Fruit fly (Drosophila melanogaster) whole organism, wandering third instar larva: ENCODE results near the gene mof.

Experiments
- Abd-B ChIP-seq: fragments of >200 bp; optimal IDR thresholded peaks from 2 replicates; lab custom pipeline; 2017; ENCODE audit warnings: missing biosample characterization, missing genetic modification characterization
- CG32264 ChIP-seq: fragments of 200-800 bp; sonication (Bioruptor generic); optimal IDR thresholded peaks from 2 replicates; lab custom pipeline; 2016; ENCODE audit warnings: missing biosample characterization, missing genetic modification characterization
- CG9705 ChIP-seq: fragments of 200-800 bp; sonication (Bioruptor generic); optimal IDR thresholded peaks from 2 replicates; lab custom pipeline; 2018; ENCODE audit warnings: missing biosample characterization, mild to moderate bottlenecking, missing genetic modification characterization
- CrebA ChIP-seq: fragments of 200-800 bp; sonication (Bioruptor generic); optimal IDR thresholded peaks from 2 replicates; lab custom pipeline; 2016; ENCODE audit warnings: missing biosample characterization, mild to moderate bottlenecking, missing genetic modification characterization, borderline replicate concordance
- Dfd ChIP-seq: fragments of >200 bp; optimal IDR thresholded peaks from 2 replicates; lab custom pipeline; 2017; ENCODE audit warnings: missing biosample characterization, missing genetic modification characterization
- Dif ChIP-seq: fragments of 200-275, 200-300 bp; sonication (Bioruptor generic); optimal IDR thresholded peaks from 2 replicates; lab custom pipeline; 2018; ENCODE audit warnings: missing biosample characterization, missing genetic modification characterization; ENCODE audit not compliant: partially characterized antibody
- GATAd ChIP-seq: sonication (Bioruptor generic); optimal IDR thresholded peaks from 2 replicates; lab custom pipeline; 2016; ENCODE audit warnings: missing biosample characterization, missing genetic modification characterization
- HLH106 ChIP-seq: fragments of 200-800 bp; optimal IDR thresholded peaks from 3 replicates; lab custom pipeline; 2019; ENCODE audit warnings: missing biosample characterization, mild to moderate bottlenecking, missing genetic modification characterization, moderate library complexity
- Hnf4 ChIP-seq: fragments of 200-800 bp; sonication (Bioruptor generic); optimal IDR thresholded peaks from 2 replicates; lab custom pipeline; 2016; ENCODE audit warnings: missing biosample characterization, mild to moderate bottlenecking, missing genetic modification characterization
- Hr78 ChIP-seq: fragments of >200 bp; optimal IDR thresholded peaks from 2 replicates; lab custom pipeline; 2017; ENCODE audit warnings: missing biosample characterization, missing genetic modification characterization
- Hr83 ChIP-seq: fragments of 200-300 bp; sonication (Bioruptor generic); optimal IDR thresholded peaks from 2 replicates; lab custom pipeline; 2016; ENCODE audit warnings: missing biosample characterization, mild to moderate bottlenecking, missing genetic modification characterization, moderate library complexity; ENCODE audit not compliant: poor library complexity, severe bottlenecking
- Jra ChIP-seq: sonication (Bioruptor generic); optimal IDR thresholded peaks from 2 replicates; lab custom pipeline; 2016; ENCODE audit warnings: missing biosample characterization, missing genetic modification characterization
- Mio ChIP-seq: sonication (Bioruptor generic); optimal IDR thresholded peaks from 2 replicates; lab custom pipeline; 2016; ENCODE audit warnings: missing biosample characterization, missing genetic modification characterization
- Myc ChIP-seq: fragments of >200 bp; optimal IDR thresholded peaks from 2 replicates; lab custom pipeline; 2017
- N ChIP-seq: fragments of >200 bp; optimal IDR thresholded peaks from 2 replicates; lab custom pipeline; 2018; ENCODE audit warnings: missing biosample characterization, missing external identifiers, missing genetic modification characterization
- OdsH ChIP-seq: fragments of 200-800 bp; sonication (Bioruptor generic); optimal IDR thresholded peaks from 2 replicates; lab custom pipeline; 2016; ENCODE audit warnings: missing biosample characterization, mild to moderate bottlenecking, missing genetic modification characterization
- Rel ChIP-seq, 2 experiments: fragments of 200-800 bp; sonication (Bioruptor generic) in 1 of 2; optimal IDR thresholded peaks; 2 replicates in 1 of 2; 3 replicates in 1 of 2; lab custom pipeline; 2016 to 2019; ENCODE audit warnings: mild to moderate bottlenecking in 2 of 2, missing biosample characterization in 2 of 2, missing genetic modification characterization in 2 of 2, moderate library complexity in 1 of 2
- Sp1 ChIP-seq: fragments of 200-800 bp; sonication (Bioruptor generic); optimal IDR thresholded peaks from 3 replicates; lab custom pipeline; 2019; ENCODE audit warnings: missing biosample characterization, mild to moderate bottlenecking, missing genetic modification characterization, moderate library complexity
- Vsx2 ChIP-seq: fragments of 200-300, 225-300 bp; sonication (Bioruptor generic); optimal IDR thresholded peaks from 2 replicates; lab custom pipeline; 2018; ENCODE audit warnings: missing biosample characterization, missing genetic modification characterization; ENCODE audit not compliant: partially characterized antibody
- br ChIP-seq: fragments of 200-800 bp; sonication (Bioruptor generic); optimal IDR thresholded peaks from 2 replicates; lab custom pipeline; 2016; ENCODE audit warnings: missing biosample characterization, missing genetic modification characterization
- brk ChIP-seq: fragments of 200-800 bp; sonication (Bioruptor generic); optimal IDR thresholded peaks from 2 replicates; lab custom pipeline; 2016; ENCODE audit warnings: missing biosample characterization, mild to moderate bottlenecking, missing genetic modification characterization
- dl ChIP-seq, 2 experiments: fragments of 175-275, 200-275 bp in 1 of 2; fragments of 200-275 bp in 1 of 2; sonication (Bioruptor generic); optimal IDR thresholded peaks; lab custom pipeline; 2018; ENCODE audit warnings: mild to moderate bottlenecking in 2 of 2, missing biosample characterization in 2 of 2, missing genetic modification characterization in 2 of 2, moderate library complexity in 2 of 2; ENCODE audit not compliant: partially characterized antibody in 2 of 2, insufficient read depth in 1 of 2
- dmrt93B ChIP-seq: fragments of 200-800 bp; sonication (Bioruptor generic); optimal IDR thresholded peaks from 2 replicates; lab custom pipeline; 2018; ENCODE audit warnings: missing biosample characterization, mild to moderate bottlenecking, missing genetic modification characterization
- dsf ChIP-seq: sonication (Bioruptor generic); optimal IDR thresholded peaks from 2 replicates; lab custom pipeline; 2016; ENCODE audit warnings: missing biosample characterization, missing genetic modification characterization, borderline replicate concordance
- ey ChIP-seq: fragments of 200-800 bp; sonication (Bioruptor generic); optimal IDR thresholded peaks from 2 replicates; lab custom pipeline; 2016; ENCODE audit warnings: missing biosample characterization, missing genetic modification characterization
- foxo ChIP-seq, 2 experiments: fragments of 200-800 bp; sonication (Bioruptor generic); optimal IDR thresholded peaks; 2 replicates in 1 of 2; 3 replicates in 1 of 2; lab custom pipeline; 2016 to 2017; ENCODE audit warnings: missing biosample characterization in 2 of 2, missing genetic modification characterization in 2 of 2
- fru ChIP-seq: fragments of 200-800 bp; sonication (Bioruptor generic); optimal IDR thresholded peaks from 3 replicates; lab custom pipeline; 2016; ENCODE audit warnings: missing biosample characterization, mild to moderate bottlenecking, missing genetic modification characterization
- h ChIP-seq: fragments of 200-800 bp; sonication (Bioruptor generic); optimal IDR thresholded peaks from 3 replicates; lab custom pipeline; 2016; ENCODE audit warnings: missing biosample characterization, mild to moderate bottlenecking, missing genetic modification characterization
- jim ChIP-seq: fragments of 175-275, 200-325 bp; sonication (Bioruptor generic); optimal IDR thresholded peaks from 2 replicates; lab custom pipeline; 2016; ENCODE audit warnings: missing biosample characterization, mild to moderate bottlenecking, missing genetic modification characterization
- lola ChIP-seq: fragments of >200 bp; optimal IDR thresholded peaks from 2 replicates; lab custom pipeline; 2017; ENCODE audit warnings: missing biosample characterization, missing genetic modification characterization
- pan ChIP-seq: fragments of >200 bp; optimal IDR thresholded peaks from 2 replicates; lab custom pipeline; 2017
- psq ChIP-seq: fragments of 200-800 bp; sonication (Bioruptor generic); optimal IDR thresholded peaks from 3 replicates; lab custom pipeline; 2017; ENCODE audit warnings: missing biosample characterization, mild to moderate bottlenecking, missing genetic modification characterization, moderate library complexity
- rgr ChIP-seq: fragments of 200-800 bp; sonication (Bioruptor generic); optimal IDR thresholded peaks from 3 replicates; lab custom pipeline; 2016; ENCODE audit warnings: missing biosample characterization, mild to moderate bottlenecking, missing genetic modification characterization
- sage ChIP-seq: fragments of 200-800 bp; sonication (Bioruptor generic); optimal IDR thresholded peaks from 2 replicates; lab custom pipeline; 2016; ENCODE audit warnings: missing biosample characterization, mild to moderate bottlenecking, missing genetic modification characterization
- sv ChIP-seq: fragments of 200-800 bp; sonication (Bioruptor generic); optimal IDR thresholded peaks from 3 replicates; lab custom pipeline; 2016; ENCODE audit warnings: missing biosample characterization, missing genetic modification characterization
- tai ChIP-seq: sonication (Bioruptor generic); optimal IDR thresholded peaks from 2 replicates; lab custom pipeline; 2016; ENCODE audit warnings: missing biosample characterization, missing genetic modification characterization
- usp ChIP-seq: fragments of >200 bp; optimal IDR thresholded peaks from 2 replicates; lab custom pipeline; 2017; ENCODE audit warnings: missing biosample characterization, missing genetic modification characterization
- woc ChIP-seq: sonication (Bioruptor generic); optimal IDR thresholded peaks from 2 replicates; lab custom pipeline; 2016; ENCODE audit warnings: missing biosample characterization, mild to moderate bottlenecking, missing genetic modification characterization

The mof gene

dm6 chrX:5905446-5905845 is 28.8 kb upstream of the mof start, which contains the start of gene CG4020:
TSS of gene CG4020 (plus strand) at chrX:5905746.
- TF ChIP-seq psq (GFP tag; lab: Kevin White, UChicago) (no peak), dmrt93B (GFP tag; lab: Kevin White, UChicago) (no peak), CG9705 (no peak), h (GFP tag; lab: Kevin White, UChicago) (no peak), woc (GFP tag; lab: Kevin White, UChicago) (no peak), lola (no peak), sv (GFP tag; lab: Kevin White, UChicago) (no peak), Hr78 (GFP tag; lab: Kevin White, UChicago) (no peak), brk (GFP tag; lab: Kevin White, UChicago) (no peak), Jra (GFP tag; lab: Kevin White, UChicago) (no peak), OdsH (GFP tag; lab: Kevin White, UChicago) (no peak), Vsx2 (no peak), Mio (no peak), Hnf4 (no peak), Myc (lab: Kevin White, UChicago) (no peak), Dfd (GFP tag; lab: Kevin White, UChicago) (no peak)
- TF ChIP-seq, all 38 proteins: peak for 0

dm6 chrX:5905086-5905400 is 28.4 kb upstream of the mof start:
- TF ChIP-seq Rel (GFP tag; optimal IDR thresholded peaks at IDR 0.05; lab: Kevin White, UChicago), result no peak
- no peak for TF ChIP-seq Rel (tag; optimal IDR thresholded peaks at IDR 0.05; lab: Kevin White, UChicago)
- no peak for TF ChIP-seq jim (GFP tag; lab: Kevin White, UChicago)
- TF ChIP-seq dl (GFP tag; optimal IDR thresholded peaks at IDR 0.05; lab: Kevin White, UChicago; ENCODE audit: insufficient read depth in 1 of 2, partially characterized antibody in 2 of 2), result no peak
- no peak for TF ChIP-seq Mio
- no peak for TF ChIP-seq Myc (lab: Kevin White, UChicago)
- no peak for TF ChIP-seq Vsx2
- no peak for TF ChIP-seq CG9705
- TF ChIP-seq CG32264 (GFP tag; lab: Kevin White, UChicago), result no peak
- no peak for TF ChIP-seq dsf (GFP tag; lab: Kevin White, UChicago)
- TF ChIP-seq lola, result no peak
- no peak for TF ChIP-seq ey
- TF ChIP-seq CrebA (GFP tag; lab: Kevin White, UChicago), result no peak
- no peak for TF ChIP-seq woc (GFP tag; lab: Kevin White, UChicago)
- TF ChIP-seq sage (GFP tag; lab: Kevin White, UChicago), result no peak
- TF ChIP-seq h (GFP tag; lab: Kevin White, UChicago), result no peak
- TF ChIP-seq Dif (GFP tag; lab: Kevin White, UChicago), result no peak
- TF ChIP-seq sv (GFP tag; lab: Kevin White, UChicago), result no peak
- no peak for TF ChIP-seq N (GFP tag; lab: Kevin White, UChicago)
- no peak for TF ChIP-seq Hr83 (GFP tag; lab: Kevin White, UChicago)
- TF ChIP-seq, all 38 proteins: peak for 0

dm6 chrX:5904377-5905085 is 27.9 kb upstream of the mof start:
- TF ChIP-seq usp (GFP tag; lab: Kevin White, UChicago) (no peak), Rel (GFP tag; optimal IDR thresholded peaks at IDR 0.05; lab: Kevin White, UChicago) (no peak), Rel (tag; optimal IDR thresholded peaks at IDR 0.05; lab: Kevin White, UChicago) (peak; percentile 60), Dfd (GFP tag; lab: Kevin White, UChicago) (no peak), fru (peak; percentile 23), rgr (GFP tag; lab: Kevin White, UChicago) (peak; percentile 6), Jra (GFP tag; lab: Kevin White, UChicago) (peak; percentile 48), Abd-B (GFP tag; lab: Kevin White, UChicago) (no peak), dmrt93B (GFP tag; lab: Kevin White, UChicago) (no peak), N (GFP tag; lab: Kevin White, UChicago) (no peak), GATAd (GFP tag; lab: Kevin White, UChicago) (no peak), Hr83 (GFP tag; lab: Kevin White, UChicago) (peak; percentile 37), brk (GFP tag; lab: Kevin White, UChicago) (peak; percentile 76), h (GFP tag; lab: Kevin White, UChicago) (peak; percentile 23), sv (GFP tag; lab: Kevin White, UChicago) (no peak), dsf (GFP tag; lab: Kevin White, UChicago) (no peak), Vsx2 (no peak), HLH106 (no peak), Hr78 (GFP tag; lab: Kevin White, UChicago) (no peak), CG9705 (no peak), ey (no peak), tai (no peak), sage (GFP tag; lab: Kevin White, UChicago) (peak; percentile 43), pan (lab: Kevin White, UChicago) (no peak), Hnf4 (peak; percentile 48), lola (no peak), Dif (GFP tag; lab: Kevin White, UChicago) (peak; percentile 70), br (no peak), OdsH (GFP tag; lab: Kevin White, UChicago) (no peak), CrebA (GFP tag; lab: Kevin White, UChicago) (no peak), jim (GFP tag; lab: Kevin White, UChicago) (no peak), Myc (lab: Kevin White, UChicago) (no peak), foxo (GFP tag; optimal IDR thresholded peaks at IDR 0.05; lab: Kevin White, UChicago) (peak in 1 of 2 experiments; percentile 26), psq (GFP tag; lab: Kevin White, UChicago) (peak; percentile 52), woc (GFP tag; lab: Kevin White, UChicago) (peak; percentile 37), Mio (no peak), CG32264 (GFP tag; lab: Kevin White, UChicago) (no peak), Sp1 (GFP tag; lab: Kevin White, UChicago) (no peak), dl (GFP tag; optimal IDR thresholded peaks at IDR 0.05; lab: Kevin White, UChicago; ENCODE audit: insufficient read depth in 1 of 2, partially characterized antibody in 2 of 2) (no peak)
